Worm (Caenorhabditis elegans) whole organism, L1 larva: ENCODE data around the gene mvk-1.

Experiments
- lin-15B ChIP-seq: fragments of 150-350 bp; sonication (generic microtip); optimal IDR thresholded peaks from 3 replicates; lab custom pipeline; 2014; ENCODE audit warnings: missing biosample characterization, missing genetic modification characterization
- lin-39 ChIP-seq: fragments of 150-350 bp; optimal IDR thresholded peaks from 2 replicates; lab custom pipeline; 2014; ENCODE audit warnings: missing biosample characterization, missing genetic modification reagents, missing genetic modification characterization
- pag-3 ChIP-seq: sonication (generic microtip); optimal IDR thresholded peaks from 2 replicates; lab custom pipeline; 2017; ENCODE audit warnings: missing genetic modification characterization, mild to moderate bottlenecking, missing compliant biosample characterization, antibody characterized with exemption, borderline replicate concordance; ENCODE audit not compliant: insufficient read depth
- ztf-11 ChIP-seq, 2 experiments: sonication (generic microtip); optimal IDR thresholded peaks; 2 replicates each; lab custom pipeline; 2016 to 2017; ENCODE audit warnings: missing genetic modification characterization in 2 of 2, missing biosample characterization in 1 of 2, missing compliant biosample characterization in 1 of 2

- TF ChIP-seq lin-15B (tag; lab: Kevin White, UChicago) (no peak), pag-3 (no peak), ztf-11 (tag; optimal IDR thresholded peaks at IDR 0.05; lab: Kevin White, UChicago) (no peak), lin-39 (tag; lab: Kevin White, UChicago) (no peak)
Observed at ce11 chrIII:6179062-6179461, 43.0 kb upstream of the mvk-1 start.
